Worm (Caenorhabditis elegans): ENCODE measurements around the gene ZK353.4.

The ZK353.4 gene

ce11 chrIII:8411976-8412375 lies 22.5 kb upstream of the ZK353.4 start (continued):
- TF ChIP-seq dpl-1 (GFP tag; optimal IDR thresholded peaks at IDR 0.05) (peak; percentile 57 to 79 (median 58)), egl-27 (tag; optimal IDR thresholded peaks at IDR 0.05) (no peak), jun-1 (tag; optimal IDR thresholded peaks at IDR 0.05) (peak; percentile 57), unc-86 (tag; optimal IDR thresholded peaks at IDR 0.05) (peak; percentile 66), lsy-2 (tag; optimal IDR thresholded peaks at IDR 0.05) (peak; percentile 84 to 93), swsn-7 (tag; optimal IDR thresholded peaks at IDR 0.05) (peak; percentile 58), nhr-19 (GFP tag; conservative IDR thresholded peaks at IDR 0.05) (peak; percentile 35), mdl-1 (tag; optimal IDR thresholded peaks at IDR 0.05) (peak in 1 of 2 experiments; percentile 29), hlh-4 (tag; optimal IDR thresholded peaks at IDR 0.05) (no peak), snu-23 (GFP tag; optimal IDR thresholded peaks at IDR 0.05) (peak; percentile 69), nhr-11 (tag; optimal IDR thresholded peaks at IDR 0.05) (no peak), zag-1 (tag; optimal IDR thresholded peaks at IDR 0.05) (no peak)

ce11 chrIII:8410747-8411146 lies 21.3 kb upstream of the ZK353.4 start:
- no peak for TF ChIP-seq ztf-4 (tag; optimal IDR thresholded peaks at IDR 0.05)
- TF ChIP-seq unc-62 (GFP tag; optimal IDR thresholded peaks at IDR 0.05): no peak
- TF ChIP-seq sox-4 (tag; optimal IDR thresholded peaks at IDR 0.05): no peak
- TF ChIP-seq mep-1 (tag; optimal IDR thresholded peaks at IDR 0.05): no peak
- no peak for TF ChIP-seq mef-2 (tag; optimal IDR thresholded peaks at IDR 0.05)
- no peak for TF ChIP-seq nhr-19 (GFP tag; conservative IDR thresholded peaks at IDR 0.05)

DNA sequence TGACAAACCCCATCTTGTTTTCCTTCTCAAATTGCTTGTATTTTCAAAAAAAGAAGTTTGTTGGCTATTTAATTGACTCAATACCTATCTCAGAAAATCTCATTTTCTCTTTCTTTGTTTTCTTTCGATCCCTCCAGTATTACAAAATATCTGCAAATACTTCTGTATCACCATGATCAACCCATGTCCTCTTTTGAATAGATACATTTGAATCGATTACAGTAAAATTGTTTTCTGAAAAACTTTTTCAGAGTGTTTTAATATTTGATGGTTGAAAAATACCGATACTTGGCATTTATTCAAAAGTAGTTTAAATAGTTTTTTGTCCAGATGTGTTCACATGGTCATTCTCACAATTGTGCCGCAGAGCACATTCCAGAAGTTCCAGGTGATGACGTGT lies 19.7 kb upstream of the ZK353.4 start, which contains the start of gene ZK353.9:
TSS of gene ZK353.9 (plus strand) at position 331 of the 400 bp plus-strand sequence.
- TF ChIP-seq lin-15B (tag; optimal IDR thresholded peaks at IDR 0.05) (no peak), mab-9 (GFP tag; IDR thresholded peaks at IDR 0.05) (no peak), fkh-4 (tag; optimal IDR thresholded peaks at IDR 0.05; ENCODE audit: borderline replicate concordance) (no peak), Y116A8C.19 (tag; optimal IDR thresholded peaks at IDR 0.05; ENCODE audit: borderline replicate concordance) (no peak), ceh-88 (GFP tag; IDR thresholded peaks at IDR 0.05) (no peak), fkh-10 (GFP tag; optimal IDR thresholded peaks at IDR 0.05) (no peak), elt-3 (tag; optimal IDR thresholded peaks at IDR 0.05) (no peak)

DNA sequence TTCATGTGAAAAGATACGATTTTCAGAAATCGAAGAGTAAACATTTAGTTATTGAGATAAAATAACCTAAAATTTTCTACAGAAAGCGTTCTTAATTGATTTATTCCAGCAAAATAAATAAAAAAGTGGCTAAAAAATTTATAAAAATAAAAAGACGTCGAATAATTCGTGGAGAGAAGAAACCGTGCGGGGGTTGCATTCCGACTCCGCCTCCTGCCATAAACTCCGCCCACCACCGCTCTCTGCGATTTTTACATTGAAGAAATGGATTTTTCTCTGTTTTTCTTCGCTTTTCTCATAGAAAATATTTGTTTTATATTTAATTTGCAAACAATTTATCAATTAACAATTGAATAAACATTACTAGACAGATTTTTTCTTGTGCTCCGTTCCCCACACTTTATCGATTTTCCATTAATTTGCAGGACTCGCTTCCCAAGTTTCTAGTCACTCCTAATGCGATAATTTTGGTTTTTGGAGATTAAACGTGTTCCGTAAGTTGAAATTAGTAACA lies 16.1 kb upstream of the ZK353.4 start, which contains the start of the genes ubxn-4 and cyy-1:
TSS of gene ubxn-4 (minus strand) at position 114 of the 514 bp plus-strand sequence.
TSS of gene cyy-1 (plus strand) at position 426 of the 514 bp plus-strand sequence.
- no peak for TF ChIP-seq hlh-17 (GFP tag; optimal IDR thresholded peaks at IDR 0.05; ENCODE audit: borderline replicate concordance)
- TF ChIP-seq nhr-12 (tag; optimal IDR thresholded peaks at IDR 0.05): no peak
- no peak for TF ChIP-seq C34B4.2 (tag; optimal IDR thresholded peaks at IDR 0.05)
- TF ChIP-seq efl-1 (optimal IDR thresholded peaks at IDR 0.05): no peak
- peak in 1 of 2 experiments; percentile 92 for TF ChIP-seq efl-1 (GFP tag; optimal IDR thresholded peaks at IDR 0.05 in 1 of 2)
- TF ChIP-seq mab-9 (GFP tag; IDR thresholded peaks at IDR 0.05): no peak
- peak; percentile 7 for TF ChIP-seq lin-14 (GFP tag; optimal IDR thresholded peaks at IDR 0.05)
- peak in 1 of 3 experiments; percentile 27 for TF ChIP-seq dpl-1 (GFP tag; optimal IDR thresholded peaks at IDR 0.05)
- peak in 1 of 2 experiments; percentile 31 for TF ChIP-seq lsy-2 (tag; optimal IDR thresholded peaks at IDR 0.05)
- peak; percentile 51 for TF ChIP-seq xbp-1 (tag; optimal IDR thresholded peaks at IDR 0.05)
- TF ChIP-seq ceh-88 (GFP tag; IDR thresholded peaks at IDR 0.05): no peak
- no peak for TF ChIP-seq mdl-1 (tag; optimal IDR thresholded peaks at IDR 0.05)

ce11 chrIII:8403507-8403906 lies 14.1 kb upstream of the ZK353.4 start, which contains the start of gene cutc-1:
cutc-1 (minus strand) TSS chrIII:8403607.
- no peak for TF ChIP-seq fos-1 (tag; optimal IDR thresholded peaks at IDR 0.05)
- TF ChIP-seq ceh-88 (GFP tag; IDR thresholded peaks at IDR 0.05): no peak
- TF ChIP-seq ceh-90 (tag; optimal IDR thresholded peaks at IDR 0.05): no peak
- no peak for TF ChIP-seq ztf-11 (tag; optimal IDR thresholded peaks at IDR 0.05)
- no peak for TF ChIP-seq mab-9 (GFP tag; IDR thresholded peaks at IDR 0.05)
- TF ChIP-seq swsn-7 (tag; optimal IDR thresholded peaks at IDR 0.05): no peak
- TF ChIP-seq aly-2 (tag; optimal IDR thresholded peaks at IDR 0.05): no peak
- no peak for TF ChIP-seq elt-3 (tag; optimal IDR thresholded peaks at IDR 0.05)
- no peak for TF ChIP-seq Y116A8C.19 (tag; optimal IDR thresholded peaks at IDR 0.05; ENCODE audit: borderline replicate concordance)
- no peak for TF ChIP-seq lin-13 (GFP tag; optimal IDR thresholded peaks at IDR 0.05)
- TF ChIP-seq efl-3 (GFP tag; optimal IDR thresholded peaks at IDR 0.05): no peak
- TF ChIP-seq xbp-1 (tag; optimal IDR thresholded peaks at IDR 0.05): no peak
- TF ChIP-seq isw-1 (GFP tag; IDR thresholded peaks at IDR 0.05): no peak
